Worm (Caenorhabditis elegans): ENCODE data around the gene F36H5.9.

F36H5.9 gene

DNA sequence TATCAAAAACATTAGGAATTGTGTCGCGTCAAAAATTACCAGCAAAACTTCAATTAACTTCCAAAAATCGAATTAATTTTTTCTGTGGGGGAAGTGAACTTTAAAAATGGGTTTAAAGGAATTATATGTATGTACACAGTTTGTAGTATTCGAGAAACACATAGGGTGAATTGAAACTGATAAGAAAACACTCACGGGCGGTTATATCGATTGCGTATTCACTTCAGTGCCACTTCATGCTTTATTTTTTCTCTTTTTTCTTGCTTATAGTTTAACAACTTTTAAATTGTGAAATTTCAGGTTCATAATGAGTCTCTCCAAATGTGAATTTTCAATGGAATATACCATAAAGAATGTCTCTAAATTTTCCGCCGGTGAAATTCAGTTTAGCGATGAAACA is 18.5 kb upstream of the F36H5.9 start, which contains the start of gene math-26:
Gene math-26 (plus strand): TSS at position 301 of the 400 bp plus-strand sequence.
- peak; percentile 21 for TF ChIP-seq elt-2 (tag; optimal IDR thresholded peaks at IDR 0.05)

DNA sequence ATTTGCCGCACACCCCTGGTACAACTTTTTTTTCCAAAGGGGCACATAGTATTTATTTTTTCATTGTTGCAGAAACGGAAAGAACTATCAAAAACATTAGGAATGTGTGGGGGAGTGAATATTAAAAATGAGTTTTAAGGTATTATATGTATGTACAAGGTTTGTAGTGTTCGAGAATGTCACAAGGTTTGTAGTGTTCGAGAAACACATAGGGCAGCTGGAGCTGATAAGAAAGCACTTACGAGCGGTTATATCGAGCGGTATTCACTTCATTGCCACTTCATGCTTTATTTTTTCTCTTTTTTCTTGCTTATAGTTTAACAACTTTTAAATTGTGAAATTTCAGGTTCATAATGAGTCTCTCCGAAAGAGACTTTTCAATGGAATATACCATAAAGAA is 14.6 kb upstream of the F36H5.9 start:
- TF ChIP-seq elt-2 (tag; optimal IDR thresholded peaks at IDR 0.05) (peak; percentile 75), pqm-1 (tag; optimal IDR thresholded peaks at IDR 0.05) (peak; percentile 39)

DNA sequence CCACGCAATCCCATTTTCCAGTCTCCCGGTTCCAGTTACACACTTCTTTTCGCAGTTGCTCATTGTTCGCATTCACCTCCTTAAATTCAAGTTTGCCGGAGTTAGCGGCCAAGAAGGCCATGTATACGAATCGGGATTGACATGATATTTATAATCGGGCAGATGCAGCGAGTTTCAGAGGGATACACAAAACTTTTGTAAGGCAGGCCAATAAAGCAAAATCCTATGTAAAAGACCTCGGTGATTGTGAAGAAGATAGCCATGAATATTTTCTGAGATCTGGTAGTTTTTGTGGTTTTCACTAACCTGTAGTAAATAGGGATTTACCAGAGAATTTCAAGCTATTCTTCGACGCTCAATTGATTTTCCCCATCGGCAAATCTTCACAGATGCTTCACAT is 13.8 kb upstream of the F36H5.9 start:
- TF ChIP-seq nhr-25 (tag; optimal IDR thresholded peaks at IDR 0.05) (no peak), zag-1 (tag; optimal IDR thresholded peaks at IDR 0.05) (no peak), ceh-28 (tag; optimal IDR thresholded peaks at IDR 0.05) (no peak), ama-1 (optimal IDR thresholded peaks at IDR 0.05) (no peak), nfya-1 (tag; optimal IDR thresholded peaks at IDR 0.05; ENCODE audit: insufficient read depth) (no peak), snpc-4 (tag; optimal IDR thresholded peaks at IDR 0.05) (no peak), unc-39 (tag; optimal IDR thresholded peaks at IDR 0.05) (no peak), mdl-1 (tag; optimal IDR thresholded peaks at IDR 0.05) (no peak), ceh-16 (tag; optimal IDR thresholded peaks at IDR 0.05) (no peak), tbx-2 (tag; optimal IDR thresholded peaks at IDR 0.05) (no peak), nhr-12 (tag; optimal IDR thresholded peaks at IDR 0.05) (no peak), jun-1 (tag; optimal IDR thresholded peaks at IDR 0.05) (no peak)

DNA sequence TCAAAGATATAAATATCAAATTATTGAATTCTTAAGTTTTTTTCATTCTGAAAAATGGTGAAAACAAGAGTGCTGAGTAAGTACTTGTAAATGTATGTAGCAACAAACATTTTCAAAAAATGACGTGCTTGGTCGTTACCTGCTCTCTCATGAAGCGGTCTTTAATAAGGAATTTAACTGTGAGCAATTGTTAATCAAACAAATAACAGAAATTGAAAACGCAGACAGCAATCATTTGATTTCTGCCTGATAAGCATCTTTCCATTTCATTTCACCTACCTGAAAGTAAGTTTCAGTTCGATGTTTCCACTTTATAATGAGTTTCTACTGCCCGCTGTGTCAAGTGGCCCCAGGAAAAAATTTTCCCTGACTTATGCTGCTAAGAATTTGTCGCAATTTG is 10.2 kb upstream of the F36H5.9 start, which contains the start of gene math-28:
Gene math-28 (plus strand): TSS at position 301 of the 400 bp plus-strand sequence.
- TF ChIP-seq R02D3.7 (tag; optimal IDR thresholded peaks at IDR 0.05) (no peak), unc-39 (tag; optimal IDR thresholded peaks at IDR 0.05) (no peak), elt-2 (tag; optimal IDR thresholded peaks at IDR 0.05) (no peak), nhr-76 (tag; optimal IDR thresholded peaks at IDR 0.05) (no peak), eor-1 (tag; optimal IDR thresholded peaks at IDR 0.05) (no peak), tbx-2 (tag; optimal IDR thresholded peaks at IDR 0.05) (no peak), lin-39 (tag; optimal IDR thresholded peaks at IDR 0.05) (no peak), snpc-4 (tag; optimal IDR thresholded peaks at IDR 0.05) (no peak), pqm-1 (tag; optimal IDR thresholded peaks at IDR 0.05) (no peak)

DNA sequence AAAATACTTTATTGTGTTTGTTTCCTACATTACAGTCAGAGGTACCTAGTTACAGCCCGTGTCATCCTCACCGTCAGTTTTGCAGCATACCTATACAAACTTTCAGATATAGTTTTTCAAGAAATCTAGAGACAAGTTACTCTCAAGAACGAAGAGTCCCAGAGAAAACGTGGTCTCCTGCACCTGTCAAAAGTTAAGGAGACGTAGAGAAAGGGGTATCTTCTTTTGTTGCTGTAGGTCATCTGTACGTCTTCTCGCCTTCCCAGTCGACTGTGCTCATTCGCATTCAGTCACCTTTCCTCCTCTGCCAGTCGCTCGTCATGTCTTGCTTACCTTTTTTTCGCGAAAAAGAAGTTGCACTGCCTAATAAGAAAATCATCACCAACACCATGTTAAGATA is 8.7 kb upstream of the F36H5.9 start, which contains the start of gene F36H5.4:
Gene F36H5.4 (plus strand): TSS at position 301 of the 400 bp plus-strand sequence.
- TF ChIP-seq nhr-43 (tag; optimal IDR thresholded peaks at IDR 0.05; ENCODE audit: poor library complexity, severe bottlenecking) (no peak), zag-1 (tag; optimal IDR thresholded peaks at IDR 0.05) (no peak), fos-1 (tag; optimal IDR thresholded peaks at IDR 0.05) (no peak), ceh-28 (tag; optimal IDR thresholded peaks at IDR 0.05) (no peak), hmg-11 (tag; optimal IDR thresholded peaks at IDR 0.05) (no peak), tbx-2 (tag; optimal IDR thresholded peaks at IDR 0.05) (no peak), nhr-237 (tag; optimal IDR thresholded peaks at IDR 0.05) (no peak), fkh-2 (tag; optimal IDR thresholded peaks at IDR 0.05) (no peak), skn-1 (tag; optimal IDR thresholded peaks at IDR 0.05) (no peak), nhr-25 (tag; optimal IDR thresholded peaks at IDR 0.05) (no peak), jun-1 (tag; optimal IDR thresholded peaks at IDR 0.05) (no peak), ceh-16 (tag; optimal IDR thresholded peaks at IDR 0.05) (no peak), elt-3 (tag; optimal IDR thresholded peaks at IDR 0.05) (no peak), unc-62 (GFP tag; optimal IDR thresholded peaks at IDR 0.05) (no peak), ama-1 (optimal IDR thresholded peaks at IDR 0.05) (no peak)

DNA sequence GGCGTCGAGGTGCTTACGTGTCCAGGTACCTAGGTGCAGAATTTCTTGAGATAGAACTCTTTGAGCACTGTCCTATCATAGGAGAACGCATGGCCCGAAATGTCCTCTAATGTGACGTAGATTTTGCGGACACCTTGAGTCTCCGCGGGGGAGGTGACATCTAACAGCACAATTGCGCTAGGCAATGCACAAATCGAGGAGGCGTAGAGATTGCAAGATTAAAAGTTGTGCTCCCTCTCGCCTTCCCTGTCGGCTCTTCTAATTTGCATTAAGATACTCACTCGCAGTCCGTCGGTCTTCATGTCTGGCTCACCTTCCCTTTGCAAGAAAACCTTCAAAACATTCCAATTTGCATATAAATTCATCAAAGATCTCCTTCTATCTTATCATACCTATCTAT is 6.7 kb upstream of the F36H5.9 start, which contains the start of gene F36H5.18:
Gene F36H5.18 (plus strand): TSS at position 301 of the 400 bp plus-strand sequence.
- no peak for TF ChIP-seq skn-1 (tag; optimal IDR thresholded peaks at IDR 0.05)
- TF ChIP-seq nhr-77 (tag; optimal IDR thresholded peaks at IDR 0.05) = no peak
- no peak for TF ChIP-seq ZK546.5 (tag; optimal IDR thresholded peaks at IDR 0.05)
- TF ChIP-seq nhr-43 (tag; optimal IDR thresholded peaks at IDR 0.05; ENCODE audit: poor library complexity, severe bottlenecking) = no peak
- no peak for TF ChIP-seq pha-4 (tag; optimal IDR thresholded peaks at IDR 0.05)
- no peak for TF ChIP-seq nhr-67 (tag; optimal IDR thresholded peaks at IDR 0.05)
- no peak for TF ChIP-seq nfya-1 (tag; optimal IDR thresholded peaks at IDR 0.05; ENCODE audit: insufficient read depth)
- TF ChIP-seq ztf-11 (tag; optimal IDR thresholded peaks at IDR 0.05) = no peak
- TF ChIP-seq fos-1 (tag; optimal IDR thresholded peaks at IDR 0.05) = no peak
- TF ChIP-seq eor-1 (tag; optimal IDR thresholded peaks at IDR 0.05) = no peak
- no peak for TF ChIP-seq tbx-2 (tag; optimal IDR thresholded peaks at IDR 0.05)
- no peak for TF ChIP-seq sea-2 (GFP tag; optimal IDR thresholded peaks at IDR 0.05)
